Worm (Caenorhabditis elegans) whole organism, young adult: ENCODE data around the gene C14A4.9.

Experiments
- B0019.2 ChIP-seq: fragments of 200-800 bp; sonication (Bioruptor generic); conservative IDR thresholded peaks from 2 replicates; pipeline ENCODE4 v1.3.6; 2022; ENCODE audit warnings: missing genetic modification reagents, missing genetic modification characterization, missing compliant biosample characterization
- C06A6.2 ChIP-seq: fragments of 200-800 bp; sonication (Bioruptor generic); conservative IDR thresholded peaks from 2 replicates; pipeline ENCODE4 v1.3.6; 2022; ENCODE audit warnings: missing genetic modification characterization, missing compliant biosample characterization
- C17E4.6 ChIP-seq: fragments of 200-800 bp; sonication (Bioruptor generic); IDR thresholded peaks from 2 replicates; pipeline ENCODE4 v1.3.6; 2022; ENCODE audit warnings: missing genetic modification reagents, missing genetic modification characterization, missing compliant biosample characterization
- F33H1.4 ChIP-seq: fragments of 200-800 bp; sonication (Bioruptor generic); IDR thresholded peaks from 2 replicates; pipeline ENCODE4 v1.3.6; 2022; ENCODE audit warnings: missing genetic modification reagents, missing genetic modification characterization, missing compliant biosample characterization
- F52B5.7 ChIP-seq: sonication (generic microtip); optimal IDR thresholded peaks from 2 replicates; lab custom pipeline; 2016; ENCODE audit warnings: mild to moderate bottlenecking, missing genetic modification characterization, missing compliant biosample characterization
- Y95B8A.8 ChIP-seq: fragments of 200-800 bp; sonication (Bioruptor generic); IDR thresholded peaks from 2 replicates; pipeline ENCODE4 v1.3.6; 2022; ENCODE audit warnings: missing genetic modification reagents, missing genetic modification characterization, missing compliant biosample characterization
- ZK185.1 ChIP-seq: sonication (generic microtip); optimal IDR thresholded peaks from 2 replicates; lab custom pipeline; 2016; ENCODE audit warnings: mild to moderate bottlenecking, missing genetic modification characterization, missing compliant biosample characterization; ENCODE audit not compliant: poor library complexity, severe bottlenecking
- atf-7 ChIP-seq: sonication (generic microtip); optimal IDR thresholded peaks from 2 replicates; lab custom pipeline; 2017; ENCODE audit warnings: mild to moderate bottlenecking, missing genetic modification characterization, missing compliant biosample characterization
- attf-3 ChIP-seq: fragments of 200-800 bp; sonication (Bioruptor generic); conservative IDR thresholded peaks from 2 replicates; pipeline ENCODE4 v1.3.6; 2022; ENCODE audit warnings: missing genetic modification reagents, missing genetic modification characterization, missing compliant biosample characterization
- bed-1 ChIP-seq: fragments of 200-800 bp; sonication (Bioruptor generic); IDR thresholded peaks from 2 replicates; pipeline ENCODE4 v1.3.6; 2022; ENCODE audit warnings: missing genetic modification reagents, missing genetic modification characterization, missing compliant biosample characterization
- dpl-1 ChIP-seq: fragments of 150-350 bp; optimal IDR thresholded peaks from 2 replicates; lab custom pipeline; 2014; ENCODE audit warnings: missing biosample characterization, missing genetic modification reagents, missing genetic modification characterization
- efl-1 ChIP-seq: fragments of 150-350 bp; optimal IDR thresholded peaks from 2 replicates; lab custom pipeline; 2014; ENCODE audit warnings: missing biosample characterization, missing genetic modification reagents, missing genetic modification characterization
- egl-18 ChIP-seq: fragments of 200-800 bp; sonication (Bioruptor generic); IDR thresholded peaks from 2 replicates; pipeline ENCODE4 v1.3.6; 2022; ENCODE audit warnings: missing genetic modification reagents, missing genetic modification characterization, missing compliant biosample characterization
- egl-44 ChIP-seq: fragments of 200-800 bp; sonication (Bioruptor generic); IDR thresholded peaks from 2 replicates; pipeline ENCODE4 v1.3.6; 2022; ENCODE audit warnings: missing genetic modification reagents, missing genetic modification characterization, missing compliant biosample characterization
- ets-4 ChIP-seq: fragments of 200-800 bp; sonication (Bioruptor generic); optimal IDR thresholded peaks from 2 replicates; lab custom pipeline; 2018; ENCODE audit warnings: mild to moderate bottlenecking, missing genetic modification characterization, missing compliant biosample characterization
- fkh-3 ChIP-seq: sonication (generic microtip); optimal IDR thresholded peaks from 2 replicates; lab custom pipeline; 2016; ENCODE audit warnings: mild to moderate bottlenecking, missing genetic modification characterization, missing compliant biosample characterization
- hsf-1 ChIP-seq: fragments of 200-800 bp; sonication (Bioruptor generic); IDR thresholded peaks from 2 replicates; pipeline ENCODE4 v1.3.6; 2022; ENCODE audit warnings: missing genetic modification reagents, missing genetic modification characterization, missing compliant biosample characterization
- lin-54 ChIP-seq: fragments of 200-800 bp; sonication (Bioruptor generic); optimal IDR thresholded peaks from 2 replicates; lab custom pipeline; 2018; ENCODE audit warnings: mild to moderate bottlenecking, missing genetic modification characterization, missing compliant biosample characterization
- lsl-1 ChIP-seq: fragments of 200-800 bp; sonication (Bioruptor generic); optimal IDR thresholded peaks from 2 replicates; lab custom pipeline; 2018; ENCODE audit warnings: mild to moderate bottlenecking, missing genetic modification characterization, moderate library complexity, missing compliant biosample characterization
- madf-10 ChIP-seq: sonication (generic microtip); optimal IDR thresholded peaks from 2 replicates; lab custom pipeline; 2016; ENCODE audit warnings: mild to moderate bottlenecking, missing genetic modification characterization, missing compliant biosample characterization
- madf-3 ChIP-seq: fragments of 200-800 bp; sonication (Bioruptor generic); IDR thresholded peaks from 2 replicates; pipeline ENCODE4 v1.3.6; 2022; ENCODE audit warnings: missing genetic modification reagents, missing genetic modification characterization, missing compliant biosample characterization
- madf-6 ChIP-seq: fragments of 200-800 bp; sonication (Bioruptor generic); IDR thresholded peaks from 2 replicates; pipeline ENCODE4 v1.3.6; 2022; ENCODE audit warnings: missing genetic modification reagents, missing genetic modification characterization, missing compliant biosample characterization
- mel-28 ChIP-seq: sonication (generic microtip); optimal IDR thresholded peaks from 2 replicates; lab custom pipeline; 2016; ENCODE audit warnings: borderline replicate concordance, mild to moderate bottlenecking, missing genetic modification characterization, missing compliant biosample characterization
- rec-8 ChIP-seq, 2 experiments: sonication (generic microtip); optimal IDR thresholded peaks; 2 replicates each; lab custom pipeline; 2016; ENCODE audit warnings: mild to moderate bottlenecking in 2 of 2, missing genetic modification characterization in 2 of 2, missing genetic modification reagents in 2 of 2, missing genotype in 2 of 2, missing biosample characterization in 1 of 2, missing compliant biosample characterization in 1 of 2, moderate library complexity in 1 of 2
- snpc-1.1 ChIP-seq: sonication (generic microtip); optimal IDR thresholded peaks from 2 replicates; lab custom pipeline; 2017; ENCODE audit warnings: missing genetic modification characterization, mild to moderate bottlenecking, missing compliant biosample characterization, antibody characterized with exemption, moderate library complexity, missing genotype, missing genetic modification reagents; ENCODE audit not compliant: insufficient read depth
- snpc-3.4 ChIP-seq: sonication (generic microtip); optimal IDR thresholded peaks from 2 replicates; lab custom pipeline; 2017; ENCODE audit warnings: missing genetic modification characterization, mild to moderate bottlenecking, missing compliant biosample characterization, antibody characterized with exemption, moderate library complexity, missing genotype, missing genetic modification reagents
- xnd-1 ChIP-seq: sonication (generic microtip); optimal IDR thresholded peaks from 2 replicates; lab custom pipeline; 2016; ENCODE audit warnings: missing genotype, missing genetic modification reagents, missing genetic modification characterization, missing compliant biosample characterization
- zfh-2 ChIP-seq: fragments of 200-800 bp; sonication (Bioruptor generic); conservative IDR thresholded peaks from 2 replicates; pipeline ENCODE4 v1.3.6; 2022; ENCODE audit warnings: missing genetic modification reagents, missing genetic modification characterization, missing compliant biosample characterization
- ztf-18 ChIP-seq: sonication (generic microtip); optimal IDR thresholded peaks from 2 replicates; lab custom pipeline; 2016; ENCODE audit warnings: missing genotype, mild to moderate bottlenecking, missing genetic modification characterization, missing compliant biosample characterization
- ztf-22 ChIP-seq: fragments of 200-800 bp; sonication (Bioruptor generic); optimal IDR thresholded peaks from 2 replicates; lab custom pipeline; 2018; ENCODE audit warnings: mild to moderate bottlenecking, missing genetic modification characterization, moderate library complexity, missing compliant biosample characterization
- ztf-26 ChIP-seq: sonication (generic microtip); optimal IDR thresholded peaks from 2 replicates; lab custom pipeline; 2017; ENCODE audit warnings: missing genetic modification characterization, missing compliant biosample characterization

The C14A4.9 gene

ce11 chrII:10578843-10579430, 20.2 kb upstream of the C14A4.9 start, which contains the start of gene rpb-6:
rpb-6 (plus strand) TSS chrII:10579380.
- no peak for TF ChIP-seq C17E4.6 (GFP tag; lab: Robert Waterston, UW)
- TF ChIP-seq zfh-2 (GFP tag; lab: Robert Waterston, UW) = no peak
- TF ChIP-seq attf-3 = peak; percentile 92
- TF ChIP-seq hsf-1 (GFP tag; lab: Robert Waterston, UW) = no peak
- no peak for TF ChIP-seq C06A6.2
- TF ChIP-seq lin-54 (GFP tag; lab: Kevin White, UChicago) = peak; percentile 67
- peak; percentile 66 for TF ChIP-seq lsl-1 (GFP tag; lab: Kevin White, UChicago)
- no peak for TF ChIP-seq madf-3 (GFP tag; lab: Robert Waterston, UW)
- no peak for TF ChIP-seq F52B5.7 (tag; lab: Kevin White, UChicago)
- no peak for TF ChIP-seq ZK185.1 (tag; lab: Kevin White, UChicago)
- peak; percentile 40 for TF ChIP-seq efl-1 (GFP tag; lab: Kevin White, UChicago)
- peak; percentile 56 for TF ChIP-seq F33H1.4 (GFP tag; lab: Robert Waterston, UW)
- TF ChIP-seq xnd-1 (tag; lab: Kevin White, UChicago) = no peak
- peak; percentile 9 for TF ChIP-seq dpl-1 (GFP tag; lab: Kevin White, UChicago)
- peak; percentile 49; the same call in 1 of the 2 replicates for TF ChIP-seq madf-6 (GFP tag; lab: Robert Waterston, UW)

ce11 chrII:10579655-10580054, 19.5 kb upstream of the C14A4.9 start, which contains the start of gene dohh-1:
dohh-1 (plus strand) TSS chrII:10579955.
- no peak for TF ChIP-seq snpc-3.4 (tag; lab: Kevin White, UChicago)
- no peak for TF ChIP-seq dpl-1 (GFP tag; lab: Kevin White, UChicago)
- no peak for TF ChIP-seq rec-8 (tag; optimal IDR thresholded peaks at IDR 0.05; lab: Kevin White, UChicago)
- TF ChIP-seq mel-28 = no peak
- no peak for TF ChIP-seq egl-18 (GFP tag; lab: Robert Waterston, UW)
- TF ChIP-seq ZK185.1 (tag; lab: Kevin White, UChicago) = no peak
- TF ChIP-seq B0019.2 = no peak
- TF ChIP-seq madf-10 (tag; lab: Kevin White, UChicago) = no peak
- no peak for TF ChIP-seq ztf-18 (tag; lab: Kevin White, UChicago)
- no peak for TF ChIP-seq egl-44 (GFP tag; lab: Robert Waterston, UW)
- no peak for TF ChIP-seq xnd-1 (tag; lab: Kevin White, UChicago)
- no peak for TF ChIP-seq snpc-1.1
- no peak for TF ChIP-seq fkh-3 (tag; lab: Kevin White, UChicago)
- no peak for TF ChIP-seq ets-4
- no peak for TF ChIP-seq atf-7

- TF ChIP-seq ztf-22 = no peak
Observed at ce11 chrII:10580833-10581232, 18.3 kb upstream of the C14A4.9 start, which contains the start of gene dap-3. dap-3 (plus strand) TSS chrII:10581133.

- no peak for TF ChIP-seq ztf-26
- TF ChIP-seq, all 124 proteins: peak for 0
Observed at ce11 chrII:10582318-10582717, 16.8 kb upstream of the C14A4.9 start, which contains the start of gene mrps-22. mrps-22 (plus strand) TSS chrII:10582618.

ce11 chrII:10584036-10584435, 15.1 kb upstream of the C14A4.9 start, which contains the start of gene algn-9:
algn-9 (plus strand) TSS chrII:10584336.
- no peak for TF ChIP-seq bed-1 (GFP tag; lab: Robert Waterston, UW)
- 0 out of 2 replicates have a peak, but pooled peaks have one; percentile 11 for TF ChIP-seq Y95B8A.8 (GFP tag; lab: Robert Waterston, UW)
